Worm (Caenorhabditis elegans) whole organism, young adult: ENCODE measurements around the gene F19G12.9.

Source experiments
- C06A6.2 ChIP-seq: fragments of 200-800 bp; sonication (Bioruptor generic); conservative IDR thresholded peaks from 2 replicates; pipeline ENCODE4 v1.3.6; 2022; ENCODE audit warnings: missing genetic modification characterization, missing compliant biosample characterization
- F22D6.2 ChIP-seq: sonication (generic microtip); optimal IDR thresholded peaks from 2 replicates; lab custom pipeline; 2016; ENCODE audit warnings: mild to moderate bottlenecking, missing genetic modification characterization, missing compliant biosample characterization
- T26A5.8 ChIP-seq: sonication (generic microtip); optimal IDR thresholded peaks from 2 replicates; lab custom pipeline; 2016; ENCODE audit warnings: missing genetic modification characterization, missing compliant biosample characterization
- unc-62 ChIP-seq: fragments of 150-350 bp; optimal IDR thresholded peaks from 2 replicates; lab custom pipeline; 2014; ENCODE audit warnings: missing biosample characterization, missing genetic modification reagents, missing genetic modification characterization

- TF ChIP-seq unc-62 (no peak), C06A6.2 (no peak), F22D6.2 (tag; lab: Kevin White, UChicago) (no peak), T26A5.8 (no peak)
Measured at ce11 chrX:1383546-1383945, 35.5 kb upstream of the F19G12.9 start.
